Worm (Caenorhabditis elegans): ENCODE results near the gene gcy-13.
A peak's percentile ranks its signal among the peaks of the same experiment; 100 is the strongest.

The gcy-13 gene

DNA sequence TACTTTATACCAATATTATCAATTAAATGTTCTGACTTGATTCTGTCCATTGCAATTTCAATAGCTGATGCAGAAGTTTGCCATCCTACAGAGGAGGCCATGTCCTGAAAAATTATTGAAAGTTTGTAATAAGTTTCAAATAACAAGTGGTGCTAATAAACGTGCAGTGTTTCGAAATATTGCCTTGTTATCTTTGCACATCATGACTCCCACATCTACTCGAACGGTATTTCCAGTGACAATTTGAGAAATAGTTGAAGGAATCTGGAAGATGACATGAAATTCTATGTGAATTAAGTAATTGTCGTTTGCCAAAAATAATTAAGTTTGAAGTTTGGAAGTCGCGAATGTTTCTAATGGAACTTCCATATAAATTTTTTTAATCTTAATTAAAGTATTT lies at the start of gene gcy-13:
gcy-13 (minus strand) TSS at position 101 of the 400 bp plus-strand sequence.
- TF ChIP-seq pqm-1 (tag; optimal IDR thresholded peaks at IDR 0.05) (no peak), zag-1 (tag; optimal IDR thresholded peaks at IDR 0.05) (no peak), nhr-237 (tag; optimal IDR thresholded peaks at IDR 0.05) (no peak), nhr-12 (tag; optimal IDR thresholded peaks at IDR 0.05) (no peak), lin-15B (tag; optimal IDR thresholded peaks at IDR 0.05) (no peak), eor-1 (tag; optimal IDR thresholded peaks at IDR 0.05) (no peak), lin-39 (tag; optimal IDR thresholded peaks at IDR 0.05) (no peak), skn-1 (tag; optimal IDR thresholded peaks at IDR 0.05) (no peak), fos-1 (tag; optimal IDR thresholded peaks at IDR 0.05) (no peak), elt-2 (tag; optimal IDR thresholded peaks at IDR 0.05) (no peak), ceh-16 (tag; optimal IDR thresholded peaks at IDR 0.05) (no peak)

- no peak for TF ChIP-seq fkh-2 (tag; optimal IDR thresholded peaks at IDR 0.05)
- TF ChIP-seq ztf-4 (tag; optimal IDR thresholded peaks at IDR 0.05), result no peak
- TF ChIP-seq sea-2 (GFP tag; optimal IDR thresholded peaks at IDR 0.05), result no peak
- TF ChIP-seq lin-15B (tag; optimal IDR thresholded peaks at IDR 0.05), result no peak
- no peak for TF ChIP-seq R02D3.7 (tag; optimal IDR thresholded peaks at IDR 0.05)
- TF ChIP-seq nhr-67 (tag; optimal IDR thresholded peaks at IDR 0.05), result no peak
- no peak for TF ChIP-seq zag-1 (tag; optimal IDR thresholded peaks at IDR 0.05)
- no peak for TF ChIP-seq tbx-2 (tag; optimal IDR thresholded peaks at IDR 0.05)
- no peak for TF ChIP-seq egl-5 (tag; optimal IDR thresholded peaks at IDR 0.05)
- no peak for TF ChIP-seq lin-39 (tag; optimal IDR thresholded peaks at IDR 0.05)
These were observed 49.0 kb upstream of the gcy-13 start, which contains the start of gene C54D10.3 for ce11 chrV:12418292-12418691. Gene C54D10.3 (plus strand): TSS chrV:12418592.

ce11 chrV:12417277-12417676 lies 47.9 kb upstream of the gcy-13 start, which contains the start of gene cdr-3:
Gene cdr-3 (minus strand): TSS chrV:12417377.
- TF ChIP-seq mdl-1 (tag; optimal IDR thresholded peaks at IDR 0.05) (no peak), ceh-9 (tag; optimal IDR thresholded peaks at IDR 0.05) (no peak), lsy-12 (tag; optimal IDR thresholded peaks at IDR 0.05) (no peak), ama-1 (optimal IDR thresholded peaks at IDR 0.05) (no peak), nhr-12 (tag; optimal IDR thresholded peaks at IDR 0.05) (no peak), nhr-76 (tag; optimal IDR thresholded peaks at IDR 0.05) (no peak), nhr-25 (tag; optimal IDR thresholded peaks at IDR 0.05) (no peak), ceh-16 (tag; optimal IDR thresholded peaks at IDR 0.05) (no peak), nhr-43 (tag; optimal IDR thresholded peaks at IDR 0.05; ENCODE audit: poor library complexity, severe bottlenecking) (no peak), pqm-1 (tag; optimal IDR thresholded peaks at IDR 0.05) (no peak), eor-1 (tag; optimal IDR thresholded peaks at IDR 0.05) (no peak), snpc-4 (tag; optimal IDR thresholded peaks at IDR 0.05) (no peak), ceh-82 (tag; optimal IDR thresholded peaks at IDR 0.05) (no peak), skn-1 (tag; optimal IDR thresholded peaks at IDR 0.05) (no peak)

DNA sequence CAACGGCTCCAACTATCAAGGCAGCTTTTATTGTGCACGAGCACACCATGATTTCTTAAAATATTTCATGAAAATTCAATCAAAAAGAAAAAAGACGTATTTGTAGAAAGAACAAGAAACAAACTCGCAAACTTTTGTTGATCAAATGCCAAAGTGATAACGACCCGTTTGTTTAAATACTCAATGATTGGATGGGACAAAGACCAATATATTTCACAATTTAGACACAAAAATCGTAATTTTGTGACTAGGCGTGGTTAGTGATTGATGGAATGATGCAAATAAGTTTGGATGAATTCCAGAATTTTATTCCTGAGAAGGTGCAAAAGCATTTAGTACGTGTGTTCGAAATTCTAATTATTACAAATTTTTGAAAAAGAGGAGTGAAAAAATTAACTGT lies 46.3 kb upstream of the gcy-13 start, which contains the start of gene cdr-2:
cdr-2 (minus strand) TSS at position 54 of the 400 bp plus-strand sequence.
- TF ChIP-seq pqm-1 (tag; optimal IDR thresholded peaks at IDR 0.05) (peak; percentile 79), elt-2 (tag; optimal IDR thresholded peaks at IDR 0.05) (peak; percentile 78), elt-1 (tag; optimal IDR thresholded peaks at IDR 0.05) (no peak)

- TF ChIP-seq pqm-1 (tag; optimal IDR thresholded peaks at IDR 0.05), result peak; percentile 55
- no peak for TF ChIP-seq ceh-82 (tag; optimal IDR thresholded peaks at IDR 0.05)
- TF ChIP-seq ztf-4 (tag; optimal IDR thresholded peaks at IDR 0.05), result no peak
- peak; percentile 51 for TF ChIP-seq skn-1 (tag; optimal IDR thresholded peaks at IDR 0.05)
- no peak for TF ChIP-seq aly-2 (tag; optimal IDR thresholded peaks at IDR 0.05)
- no peak for TF ChIP-seq lin-39 (tag; optimal IDR thresholded peaks at IDR 0.05)
- TF ChIP-seq ztf-11 (tag; optimal IDR thresholded peaks at IDR 0.05), result no peak
- no peak for TF ChIP-seq nhr-237 (tag; optimal IDR thresholded peaks at IDR 0.05)
- TF ChIP-seq tbx-2 (tag; optimal IDR thresholded peaks at IDR 0.05), result no peak
- peak; percentile 15 for TF ChIP-seq pha-4 (tag; optimal IDR thresholded peaks at IDR 0.05)
- no peak for TF ChIP-seq lsy-12 (tag; optimal IDR thresholded peaks at IDR 0.05)
- no peak for TF ChIP-seq hmg-11 (tag; optimal IDR thresholded peaks at IDR 0.05)
- no peak for TF ChIP-seq mdl-1 (tag; optimal IDR thresholded peaks at IDR 0.05)
- TF ChIP-seq zag-1 (tag; optimal IDR thresholded peaks at IDR 0.05), result no peak
- no peak for TF ChIP-seq fos-1 (tag; optimal IDR thresholded peaks at IDR 0.05)
- no peak for TF ChIP-seq jun-1 (tag; optimal IDR thresholded peaks at IDR 0.05)
- no peak for TF ChIP-seq egl-5 (tag; optimal IDR thresholded peaks at IDR 0.05)
- TF ChIP-seq nhr-76 (tag; optimal IDR thresholded peaks at IDR 0.05), result no peak
- no peak for TF ChIP-seq nhr-12 (tag; optimal IDR thresholded peaks at IDR 0.05)
- no peak for TF ChIP-seq ceh-9 (tag; optimal IDR thresholded peaks at IDR 0.05)
- no peak for TF ChIP-seq ceh-16 (tag; optimal IDR thresholded peaks at IDR 0.05)
- no peak for TF ChIP-seq snpc-4 (tag; optimal IDR thresholded peaks at IDR 0.05)
- no peak for TF ChIP-seq ZK546.5 (tag; optimal IDR thresholded peaks at IDR 0.05)
- TF ChIP-seq nhr-25 (tag; optimal IDR thresholded peaks at IDR 0.05), result no peak
- TF ChIP-seq elt-2 (tag; optimal IDR thresholded peaks at IDR 0.05), result peak; percentile 62
- TF ChIP-seq mml-1 (tag; optimal IDR thresholded peaks at IDR 0.05), result no peak
- no peak for TF ChIP-seq nfya-1 (tag; optimal IDR thresholded peaks at IDR 0.05; ENCODE audit: insufficient read depth)
- TF ChIP-seq R02D3.7 (tag; optimal IDR thresholded peaks at IDR 0.05), result no peak
- no peak for TF ChIP-seq fkh-10 (GFP tag; optimal IDR thresholded peaks at IDR 0.05)
These were observed 45.0 kb upstream of the gcy-13 start for ce11 chrV:12414362-12414761.
